In the genomic region with DNA sequence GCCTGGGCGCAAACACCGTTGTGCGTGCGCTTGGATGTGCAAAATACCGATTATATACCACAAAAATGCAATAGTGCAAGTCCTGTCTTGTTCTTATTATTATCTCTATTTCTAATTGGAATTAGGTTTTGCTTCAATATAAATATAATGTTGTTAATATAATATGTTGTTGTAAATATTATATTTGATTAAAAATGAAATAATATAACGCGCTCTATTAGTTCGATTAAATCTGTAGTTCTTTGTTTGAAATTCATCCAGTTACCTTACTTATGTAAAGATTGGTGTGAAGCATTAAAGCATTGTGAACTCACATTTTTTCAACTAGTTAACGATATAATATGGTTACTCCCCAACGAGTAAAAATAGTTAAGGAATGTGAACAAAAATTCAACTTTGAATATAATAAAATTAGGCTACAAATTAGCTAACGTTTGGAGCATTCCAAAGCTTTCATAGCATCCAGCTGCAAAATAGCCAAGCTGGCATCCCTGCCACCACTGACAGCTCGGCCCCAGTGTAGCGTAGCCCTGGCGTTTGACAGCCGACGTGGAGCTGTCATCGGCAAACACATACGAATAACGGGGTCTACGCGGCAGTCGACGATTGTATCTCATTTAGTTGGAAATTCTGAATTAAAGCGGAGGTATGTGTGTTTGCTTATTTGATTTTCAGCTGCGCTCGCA, we compare ENCODE assay signal across 1 fruit fly cellular context.
A peak's percentile ranks its signal among the peaks of the same experiment; 100 is the strongest.
TF ChIP-seq lines count a peak whose summit lies in the region.

A gene (minus strand): TSS at position 51 of the 686 bp plus-strand sequence.
A gene (plus strand): TSS at position 509 of the 686 bp plus-strand sequence.

TF ChIP-seq in whole organism, embryonic, 481 proteins besides CTCF, POLR2A, EP300 and RAD21 (continued from another document and continues in another):
- TF ChIP-seq nerfin-2 (GFP tag; IDR thresholded peaks at IDR 0.05; lab: Robert Waterston, UW; ENCODE audit: partially characterized antibody) (no peak), yki (optimal IDR thresholded peaks at IDR 0.05; lab: Kevin White, UChicago) (no peak), CG8290 (GFP tag; optimal IDR thresholded peaks at IDR 0.05; lab: Kevin White, UChicago) (peak; percentile 7), CG8290 (tag; optimal IDR thresholded peaks at IDR 0.05; lab: Kevin White, UChicago) (peak in 1 of 2 experiments; percentile 78), cas (GFP tag; IDR thresholded peaks at IDR 0.05; lab: Robert Waterston, UW) (no peak), C15 (GFP tag; IDR thresholded peaks at IDR 0.05; lab: Robert Waterston, UW) (no peak), jumu (GFP tag; optimal IDR thresholded peaks at IDR 0.05; lab: Kevin White, UChicago) (peak; percentile 6), Neu2 (GFP tag; optimal IDR thresholded peaks at IDR 0.05; lab: Kevin White, UChicago; ENCODE audit: borderline replicate concordance) (no peak), MESR4 (GFP tag; optimal IDR thresholded peaks at IDR 0.05; lab: Kevin White, UChicago) (peak; percentile 84), CG18764 (GFP tag; optimal IDR thresholded peaks at IDR 0.05; lab: Kevin White, UChicago) (no peak), Bdp1 (GFP tag; optimal IDR thresholded peaks at IDR 0.05; lab: Kevin White, UChicago) (no peak), rib (GFP tag; IDR thresholded peaks at IDR 0.05; lab: Robert Waterston, UW) (peak; percentile 55), ab (GFP tag; optimal IDR thresholded peaks at IDR 0.05; lab: Kevin White, UChicago) (no peak), fd3F (GFP tag; optimal IDR thresholded peaks at IDR 0.05; lab: Kevin White, UChicago) (no peak), peb (GFP tag; IDR thresholded peaks at IDR 0.05; lab: Robert Waterston, UW) (no peak), NFAT (GFP tag; IDR thresholded peaks at IDR 0.05; lab: Robert Waterston, UW) (no peak), CG31224 (GFP tag; IDR thresholded peaks at IDR 0.05; lab: Robert Waterston, UW) (no peak), Asciz (GFP tag; optimal IDR thresholded peaks at IDR 0.05; lab: Kevin White, UChicago) (no peak), emc (GFP tag; optimal IDR thresholded peaks at IDR 0.05; lab: Kevin White, UChicago) (no peak), gcm2 (GFP tag; optimal IDR thresholded peaks at IDR 0.05; lab: Kevin White, UChicago) (no peak), D (optimal IDR thresholded peaks at IDR 0.05; lab: Kevin White, UChicago) (no peak), D (GFP tag; optimal IDR thresholded peaks at IDR 0.05; lab: Kevin White, UChicago) (no peak), gsb-n (tag; optimal IDR thresholded peaks at IDR 0.05; lab: Kevin White, UChicago) (no peak), CG13424 (tag; optimal IDR thresholded peaks at IDR 0.05; lab: Kevin White, UChicago) (no peak), CG10209 (GFP tag; optimal IDR thresholded peaks at IDR 0.05; lab: Kevin White, UChicago) (no peak), Sry-δ (GFP tag; optimal IDR thresholded peaks at IDR 0.05; lab: Kevin White, UChicago) (peak; percentile 45), CG34376 (GFP tag; optimal IDR thresholded peaks at IDR 0.05; lab: Kevin White, UChicago) (peak; percentile 48), CG17186 (GFP tag; optimal IDR thresholded peaks at IDR 0.05; lab: Kevin White, UChicago) (peak; percentile 29), CG3995 (GFP tag; optimal IDR thresholded peaks at IDR 0.05; lab: Kevin White, UChicago) (no peak), psq (GFP tag; optimal IDR thresholded peaks at IDR 0.05; lab: Kevin White, UChicago) (no peak), CG3065 (GFP tag; optimal IDR thresholded peaks at IDR 0.05; lab: Kevin White, UChicago) (no peak), her (GFP tag; optimal IDR thresholded peaks at IDR 0.05; lab: Kevin White, UChicago) (no peak), usp (GFP tag; optimal IDR thresholded peaks at IDR 0.05; lab: Kevin White, UChicago) (no peak), bab2 (GFP tag; optimal IDR thresholded peaks at IDR 0.05; lab: Kevin White, UChicago) (no peak), CG4820 (GFP tag; optimal IDR thresholded peaks at IDR 0.05; lab: Kevin White, UChicago) (no peak), Atf-2 (GFP tag; optimal IDR thresholded peaks at IDR 0.05; lab: Kevin White, UChicago) (no peak), tll (GFP tag; optimal IDR thresholded peaks at IDR 0.05; lab: Kevin White, UChicago) (no peak), Bgb (GFP tag; IDR thresholded peaks at IDR 0.05; lab: Robert Waterston, UW; ENCODE audit: partially characterized antibody) (peak; percentile 30; the same call in 1 of the 2 replicates), wdn (GFP tag; IDR thresholded peaks at IDR 0.05; lab: Robert Waterston, UW) (no peak), dmrt99B (tag; optimal IDR thresholded peaks at IDR 0.05; lab: Kevin White, UChicago) (no peak), ranshi (GFP tag; IDR thresholded peaks at IDR 0.05; lab: Robert Waterston, UW) (no peak), Hsf (GFP tag; optimal IDR thresholded peaks at IDR 0.05; lab: Kevin White, UChicago) (no peak), tup (GFP tag; optimal IDR thresholded peaks at IDR 0.05; lab: Kevin White, UChicago) (no peak), CG9932 (GFP tag; IDR thresholded peaks at IDR 0.05; lab: Robert Waterston, UW) (peak; percentile 53; the same call in 1 of the 2 replicates), row (GFP tag; IDR thresholded peaks at IDR 0.05; lab: Robert Waterston, UW) (peak; percentile 89), hth (optimal IDR thresholded peaks at IDR 0.05; lab: Kevin White, UChicago) (no peak), CG30431 (GFP tag; optimal IDR thresholded peaks at IDR 0.05; lab: Kevin White, UChicago) (no peak), klu (GFP tag; IDR thresholded peaks at IDR 0.05; lab: Robert Waterston, UW) (no peak), CG15011 (GFP tag; optimal IDR thresholded peaks at IDR 0.05; lab: Kevin White, UChicago) (no peak), ems (GFP tag; optimal IDR thresholded peaks at IDR 0.05; lab: Kevin White, UChicago) (peak; percentile 1), Awh (GFP tag; IDR thresholded peaks at IDR 0.05; lab: Robert Waterston, UW) (no peak), CG1233 (GFP tag; optimal IDR thresholded peaks at IDR 0.05; lab: Kevin White, UChicago) (no peak), BEAF-32 (GFP tag; optimal IDR thresholded peaks at IDR 0.05; lab: Kevin White, UChicago) (peak; percentile 44), oc (tag; optimal IDR thresholded peaks at IDR 0.05; lab: Kevin White, UChicago) (no peak), amos (GFP tag; IDR thresholded peaks at IDR 0.05; lab: Robert Waterston, UW; ENCODE audit: partially characterized antibody) (peak; percentile 50; the same call in 1 of the 2 replicates), tio (GFP tag; optimal IDR thresholded peaks at IDR 0.05; lab: Kevin White, UChicago) (no peak), Ets65A (GFP tag; lab: Kevin White, UChicago) (peak; percentile 59), HLH4C (GFP tag; IDR thresholded peaks at IDR 0.05; lab: Robert Waterston, UW; ENCODE audit: partially characterized antibody) (no peak), CG4854 (GFP tag; optimal IDR thresholded peaks at IDR 0.05; lab: Kevin White, UChicago) (no peak), CG14860 (GFP tag; IDR thresholded peaks at IDR 0.05; lab: Robert Waterston, UW; ENCODE audit: partially characterized antibody) (no peak), CG2889 (GFP tag; IDR thresholded peaks at IDR 0.05; lab: Robert Waterston, UW) (no peak), stwl (tag; optimal IDR thresholded peaks at IDR 0.05; lab: Kevin White, UChicago) (peak; percentile 45), CG5953 (GFP tag; IDR thresholded peaks at IDR 0.05; lab: Robert Waterston, UW) (no peak), lola (GFP tag; optimal IDR thresholded peaks at IDR 0.05; lab: Kevin White, UChicago) (no peak), CG8089 (GFP tag; optimal IDR thresholded peaks at IDR 0.05; lab: Kevin White, UChicago) (no peak), CG18011 (GFP tag; optimal IDR thresholded peaks at IDR 0.05; lab: Kevin White, UChicago) (peak; percentile 96), NC2α (GFP tag; optimal IDR thresholded peaks at IDR 0.05; lab: Kevin White, UChicago) (no peak), Elba2 (GFP tag; optimal IDR thresholded peaks at IDR 0.05; lab: Kevin White, UChicago) (no peak), CG11504 (tag; optimal IDR thresholded peaks at IDR 0.05; lab: Kevin White, UChicago) (no peak), Scr (GFP tag; IDR thresholded peaks at IDR 0.05; lab: Robert Waterston, UW; ENCODE audit: partially characterized antibody) (no peak), CG4328 (GFP tag; optimal IDR thresholded peaks at IDR 0.05; lab: Kevin White, UChicago) (no peak), da (GFP tag; optimal IDR thresholded peaks at IDR 0.05; lab: Kevin White, UChicago) (no peak), unc-4 (GFP tag; IDR thresholded peaks at IDR 0.05; lab: Robert Waterston, UW; ENCODE audit: partially characterized antibody) (no peak), dmrt11E (tag; optimal IDR thresholded peaks at IDR 0.05; lab: Kevin White, UChicago) (peak; percentile 6), tna (GFP tag; IDR thresholded peaks at IDR 0.05; lab: Robert Waterston, UW; ENCODE audit: partially characterized antibody) (no peak), CG12071 (GFP tag; optimal IDR thresholded peaks at IDR 0.05; lab: Kevin White, UChicago) (no peak), CG10565 (GFP tag; optimal IDR thresholded peaks at IDR 0.05; lab: Kevin White, UChicago) (no peak), CG10267 (tag; optimal IDR thresholded peaks at IDR 0.05; lab: Kevin White, UChicago) (peak; percentile 41), Vsx1 (GFP tag; optimal IDR thresholded peaks at IDR 0.05; lab: Kevin White, UChicago) (no peak), nom (GFP tag; optimal IDR thresholded peaks at IDR 0.05; lab: Kevin White, UChicago) (peak; percentile 72), ro (GFP tag; IDR thresholded peaks at IDR 0.05; lab: Robert Waterston, UW) (no peak), crc (GFP tag; optimal IDR thresholded peaks at IDR 0.05; lab: Kevin White, UChicago) (no peak), slbo (GFP tag; IDR thresholded peaks at IDR 0.05; lab: Robert Waterston, UW) (peak; percentile 58), CG8359 (GFP tag; optimal IDR thresholded peaks at IDR 0.05; lab: Kevin White, UChicago; ENCODE audit: borderline replicate concordance) (no peak), jigr1 (GFP tag; IDR thresholded peaks at IDR 0.05; lab: Robert Waterston, UW) (no peak), repo (GFP tag; optimal IDR thresholded peaks at IDR 0.05; lab: Kevin White, UChicago) (no peak), fd102C (GFP tag; optimal IDR thresholded peaks at IDR 0.05; lab: Kevin White, UChicago) (no peak), ssp (GFP tag; IDR thresholded peaks at IDR 0.05; lab: Robert Waterston, UW) (peak; percentile 30), TFAM (GFP tag; optimal IDR thresholded peaks at IDR 0.05; lab: Kevin White, UChicago) (no peak), CG7786 (GFP tag; optimal IDR thresholded peaks at IDR 0.05; lab: Kevin White, UChicago) (no peak), ind (GFP tag; optimal IDR thresholded peaks at IDR 0.05; lab: Kevin White, UChicago) (no peak), Bteb2 (GFP tag; optimal IDR thresholded peaks at IDR 0.05; lab: Kevin White, UChicago) (peak; percentile 13), unpg (GFP tag; optimal IDR thresholded peaks at IDR 0.05; lab: Kevin White, UChicago) (no peak), chn (GFP tag; optimal IDR thresholded peaks at IDR 0.05; lab: Kevin White, UChicago) (no peak), Chrac-16 (GFP tag; optimal IDR thresholded peaks at IDR 0.05; lab: Kevin White, UChicago) (no peak), Myb (GFP tag; optimal IDR thresholded peaks at IDR 0.05; lab: Kevin White, UChicago) (peak; percentile 22), shn (GFP tag; optimal IDR thresholded peaks at IDR 0.05; lab: Kevin White, UChicago) (no peak), CG7745 (tag; optimal IDR thresholded peaks at IDR 0.05; lab: Kevin White, UChicago) (no peak), stc (GFP tag; IDR thresholded peaks at IDR 0.05; lab: Robert Waterston, UW) (0 out of 2 replicates have a peak, but pooled peaks have one; percentile 5), CG12236 (GFP tag; optimal IDR thresholded peaks at IDR 0.05; lab: Kevin White, UChicago) (no peak), hkb (optimal IDR thresholded peaks at IDR 0.05; lab: Kevin White, UChicago) (no peak), hkb (GFP tag; IDR thresholded peaks at IDR 0.05; lab: Robert Waterston, UW) (no peak), lab (GFP tag; optimal IDR thresholded peaks at IDR 0.05; lab: Kevin White, UChicago) (no peak), E2f1 (GFP tag; IDR thresholded peaks at IDR 0.05; lab: Robert Waterston, UW) (no peak), CG11085 (GFP tag; IDR thresholded peaks at IDR 0.05; lab: Robert Waterston, UW) (no peak), CG1832 (GFP tag; optimal IDR thresholded peaks at IDR 0.05; lab: Kevin White, UChicago) (no peak), Nf-YB (GFP tag; optimal IDR thresholded peaks at IDR 0.05; lab: Kevin White, UChicago) (peak; percentile 16), CG17568 (GFP tag; optimal IDR thresholded peaks at IDR 0.05; lab: Kevin White, UChicago) (no peak), ftz-f1 (GFP tag; optimal IDR thresholded peaks at IDR 0.05; lab: Kevin White, UChicago) (peak; percentile 20), Side (GFP tag; optimal IDR thresholded peaks at IDR 0.05; lab: Kevin White, UChicago) (peak; percentile 0), br (optimal IDR thresholded peaks at IDR 0.05; lab: Kevin White, UChicago) (no peak), Ptx1 (GFP tag; IDR thresholded peaks at IDR 0.05; lab: Robert Waterston, UW) (no peak), Mes4 (GFP tag; optimal IDR thresholded peaks at IDR 0.05; lab: Kevin White, UChicago) (peak; percentile 26), CG2678 (tag; optimal IDR thresholded peaks at IDR 0.05; lab: Kevin White, UChicago) (peak; percentile 33), Six4 (GFP tag; optimal IDR thresholded peaks at IDR 0.05; lab: Kevin White, UChicago) (no peak), kni (GFP tag; optimal IDR thresholded peaks at IDR 0.05; lab: Kevin White, UChicago) (no peak), salm (tag; optimal IDR thresholded peaks at IDR 0.05; lab: Kevin White, UChicago) (no peak), Nf-YA (GFP tag; IDR thresholded peaks at IDR 0.05; lab: Robert Waterston, UW) (no peak), CG1529 (GFP tag; optimal IDR thresholded peaks at IDR 0.05; lab: Kevin White, UChicago) (no peak), CG10274 (GFP tag; optimal IDR thresholded peaks at IDR 0.05; lab: Kevin White, UChicago) (no peak), Hr78 (GFP tag; optimal IDR thresholded peaks at IDR 0.05; lab: Kevin White, UChicago) (no peak), sens (GFP tag; lab: Kevin White, UChicago) (peak; percentile 71), Sox100B (GFP tag; optimal IDR thresholded peaks at IDR 0.05; lab: Kevin White, UChicago) (no peak), CG1603 (tag; optimal IDR thresholded peaks at IDR 0.05; lab: Kevin White, UChicago) (peak; percentile 59), cwo (GFP tag; optimal IDR thresholded peaks at IDR 0.05; lab: Kevin White, UChicago) (no peak), crp (GFP tag; optimal IDR thresholded peaks at IDR 0.05; lab: Kevin White, UChicago) (peak in 1 of 2 experiments; percentile 36), ara (GFP tag; IDR thresholded peaks at IDR 0.05; lab: Robert Waterston, UW) (no peak), fd96Cb (tag; optimal IDR thresholded peaks at IDR 0.05; lab: Kevin White, UChicago) (no peak)
